Worm (Caenorhabditis elegans) whole organism, young adult: Measurements from ENCODE around the gene sdhd-1.

ENCODE experiments used
- F22D6.2 ChIP-seq: sonication (generic microtip); optimal IDR thresholded peaks from 2 replicates; lab custom pipeline; 2016; ENCODE audit warnings: mild to moderate bottlenecking, missing genetic modification characterization, missing compliant biosample characterization
- nhr-80 ChIP-seq: sonication (generic microtip); optimal IDR thresholded peaks from 2 replicates; lab custom pipeline; 2016; ENCODE audit warnings: missing genetic modification characterization, missing compliant biosample characterization

DNA sequence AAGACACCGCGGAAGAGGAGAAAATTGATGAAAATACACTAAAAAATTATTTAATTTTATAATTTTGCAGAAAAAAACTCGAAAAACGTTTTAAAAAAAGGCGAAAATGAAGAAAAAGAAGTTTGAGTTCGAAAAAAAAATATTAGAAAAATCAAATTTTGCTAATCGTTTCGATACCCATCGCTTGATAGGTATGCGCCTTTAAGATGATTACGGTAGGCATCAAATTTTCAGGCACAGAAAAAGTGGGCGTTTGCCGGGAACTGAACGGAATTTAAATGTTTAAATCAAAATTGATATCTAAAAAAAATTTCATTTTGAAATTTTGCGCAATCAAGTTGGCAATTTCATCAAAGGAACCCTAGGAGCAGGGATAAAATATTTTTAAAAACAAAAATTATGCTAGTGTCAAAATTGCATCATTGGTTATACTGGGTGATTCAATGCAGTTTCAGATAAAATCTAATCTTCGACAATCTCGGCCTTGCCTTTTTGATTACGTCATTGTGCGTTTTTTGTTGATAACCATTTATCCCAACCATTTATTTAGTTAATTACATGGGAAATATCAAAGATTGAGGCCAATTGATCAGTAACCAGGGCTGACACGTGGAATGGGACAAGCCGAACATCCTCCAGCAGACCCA is 6.0 kb downstream of the sdhd-1 start:
- TF ChIP-seq F22D6.2 (tag; lab: Kevin White, UChicago) (no peak), nhr-80 (tag; lab: Kevin White, UChicago) (no peak)
